Worm (Caenorhabditis elegans): ENCODE data around the gene gex-3.
A peak's percentile ranks its signal among the peaks of the same experiment; 100 is the strongest.

Gene gex-3

ce11 chrIV:12366571-12366970 is 37.7 kb upstream of the gex-3 start (continued):
- TF ChIP-seq nhr-25 (tag; optimal IDR thresholded peaks at IDR 0.05; ENCODE audit: borderline replicate concordance, insufficient read depth): no peak
- no peak for TF ChIP-seq ces-1 (GFP tag; optimal IDR thresholded peaks at IDR 0.05)
- TF ChIP-seq lin-1 (GFP tag; IDR thresholded peaks at IDR 0.05): no peak
- no peak for TF ChIP-seq fos-1 (tag; optimal IDR thresholded peaks at IDR 0.05)
- no peak for TF ChIP-seq zip-2 (tag; optimal IDR thresholded peaks at IDR 0.05)
- no peak for TF ChIP-seq nhr-237 (tag; optimal IDR thresholded peaks at IDR 0.05)
- TF ChIP-seq hlh-30 (tag; optimal IDR thresholded peaks at IDR 0.05; ENCODE audit: insufficient read depth): no peak
- TF ChIP-seq gei-8 (GFP tag; optimal IDR thresholded peaks at IDR 0.05): no peak
- TF ChIP-seq zip-11 (GFP tag; IDR thresholded peaks at IDR 0.05): no peak
- TF ChIP-seq jun-1 (tag; optimal IDR thresholded peaks at IDR 0.05): no peak
- no peak for TF ChIP-seq php-3 (GFP tag; IDR thresholded peaks at IDR 0.05)
- peak; percentile 46 for TF ChIP-seq hlh-11 (tag; optimal IDR thresholded peaks at IDR 0.05)
- no peak for TF ChIP-seq ztf-7 (tag; optimal IDR thresholded peaks at IDR 0.05)
- TF ChIP-seq unc-39 (tag; optimal IDR thresholded peaks at IDR 0.05): no peak

- TF ChIP-seq sdz-12 (GFP tag; optimal IDR thresholded peaks at IDR 0.05) (no peak), lin-38 (GFP tag; IDR thresholded peaks at IDR 0.05) (peak; percentile 9; the same call in 1 of the 2 replicates), lir-3 (tag; optimal IDR thresholded peaks at IDR 0.05) (no peak), daf-16 (GFP tag; optimal IDR thresholded peaks at IDR 0.05) (no peak), daf-16 (tag; optimal IDR thresholded peaks at IDR 0.05) (no peak), dmd-8 (GFP tag; IDR thresholded peaks at IDR 0.05) (no peak), nhr-237 (tag; optimal IDR thresholded peaks at IDR 0.05) (no peak), lim-7 (GFP tag; IDR thresholded peaks at IDR 0.05) (no peak), duxl-1 (tag; optimal IDR thresholded peaks at IDR 0.05; ENCODE audit: poor library complexity) (no peak), zfp-3 (GFP tag; conservative IDR thresholded peaks at IDR 0.05) (no peak), daf-8 (GFP tag; IDR thresholded peaks at IDR 0.05) (no peak), Y48G9A.11 (GFP tag; IDR thresholded peaks at IDR 0.05) (0 out of 2 replicates have a peak, but pooled peaks have one; percentile 17), hmg-1.1 (GFP tag; IDR thresholded peaks at IDR 0.05) (no peak), lin-15B (tag; optimal IDR thresholded peaks at IDR 0.05) (no peak), zag-1 (tag; optimal IDR thresholded peaks at IDR 0.05) (no peak), skn-1 (tag; optimal IDR thresholded peaks at IDR 0.05) (no peak), madf-5 (GFP tag; IDR thresholded peaks at IDR 0.05) (0 out of 4 replicates have a peak, but pooled peaks of 1 of the 2 experiments have one; percentile 7), saeg-2 (GFP tag; IDR thresholded peaks at IDR 0.05) (no peak), T20F7.1 (GFP tag; optimal IDR thresholded peaks at IDR 0.05) (no peak), aha-1 (tag) (no peak), nhr-6 (tag; optimal IDR thresholded peaks at IDR 0.05) (no peak), ceh-20 (GFP tag; IDR thresholded peaks at IDR 0.05) (no peak)
Measured at ce11 chrIV:12371340-12371739, 32.9 kb upstream of the gex-3 start.

- TF ChIP-seq fos-1 (tag; optimal IDR thresholded peaks at IDR 0.05) (no peak), lin-15B (tag; optimal IDR thresholded peaks at IDR 0.05) (no peak), nhr-111 (GFP tag; optimal IDR thresholded peaks at IDR 0.05) (no peak), lin-39 (tag; optimal IDR thresholded peaks at IDR 0.05) (no peak), mdl-1 (tag; optimal IDR thresholded peaks at IDR 0.05) (no peak), R02D3.7 (tag; optimal IDR thresholded peaks at IDR 0.05) (no peak), aly-2 (tag; optimal IDR thresholded peaks at IDR 0.05) (no peak), nhr-6 (tag; optimal IDR thresholded peaks at IDR 0.05) (peak; percentile 47), ama-1 (optimal IDR thresholded peaks at IDR 0.05) (peak; percentile 39), hif-1 (tag; optimal IDR thresholded peaks at IDR 0.05) (peak in 1 of 2 experiments; percentile 56), nhr-25 (tag; optimal IDR thresholded peaks at IDR 0.05; ENCODE audit: borderline replicate concordance, insufficient read depth) (peak; percentile 15), daf-19 (GFP tag; conservative IDR thresholded peaks at IDR 0.05) (no peak), nhr-48 (tag; optimal IDR thresholded peaks at IDR 0.05) (no peak), ztf-11 (tag; optimal IDR thresholded peaks at IDR 0.05) (no peak), spr-1 (tag; optimal IDR thresholded peaks at IDR 0.05) (peak; percentile 40), cey-2 (tag; optimal IDR thresholded peaks at IDR 0.05; ENCODE audit: borderline replicate concordance, insufficient read depth) (peak; percentile 7), nhr-77 (tag; optimal IDR thresholded peaks at IDR 0.05) (peak; percentile 73), Y75B8A.6 (GFP tag; IDR thresholded peaks at IDR 0.05) (no peak), madf-5 (GFP tag; IDR thresholded peaks at IDR 0.05) (no peak), dmd-6 (GFP tag; IDR thresholded peaks at IDR 0.05) (peak; percentile 54), nhr-102 (tag; optimal IDR thresholded peaks at IDR 0.05) (peak; percentile 78)
Measured at ce11 chrIV:12371879-12372278, 32.4 kb upstream of the gex-3 start, which contains the start of gene wdr-46. wdr-46 (plus strand) TSS chrIV:12372253.
